Fruit fly (Drosophila melanogaster) whole organism, embryonic: ENCODE measurements around the gene janA.

Experiments
- Atf6 ChIP-seq: fragments of 200-800 bp; sonication (Bioruptor generic); IDR thresholded peaks from 2 replicates; pipeline ENCODE4 v1.3.6; 2022; ENCODE audit warnings: missing biosample characterization, missing genetic modification characterization
- B-H1 ChIP-seq: fragments of 200-800 bp; sonication (Bioruptor generic); IDR thresholded peaks from 3 replicates; pipeline ENCODE4 v1.3.6; 2022; ENCODE audit warnings: missing biosample characterization, missing genetic modification characterization
- B-H2 ChIP-seq: fragments of 200-800 bp; sonication (Bioruptor generic); optimal IDR thresholded peaks from 2 replicates; lab custom pipeline; 2018; ENCODE audit warnings: missing biosample characterization, mild to moderate bottlenecking, missing genetic modification characterization
- CG10267 ChIP-seq: fragments of 200-800 bp; sonication (Bioruptor generic); optimal IDR thresholded peaks from 2 replicates; lab custom pipeline; 2018; ENCODE audit warnings: missing biosample characterization, mild to moderate bottlenecking, missing genetic modification characterization, moderate library complexity
- CG10274 ChIP-seq: fragments of 200-800 bp; sonication (Bioruptor generic); optimal IDR thresholded peaks from 3 replicates; lab custom pipeline; 2017; ENCODE audit warnings: missing biosample characterization, mild to moderate bottlenecking, missing genetic modification characterization
- CG11093 ChIP-seq: fragments of 200-800 bp; sonication (Bioruptor generic); IDR thresholded peaks from 3 replicates; pipeline ENCODE4 v1.3.6; 2022; ENCODE audit warnings: missing biosample characterization, missing genetic modification characterization
- CG11456 ChIP-seq: fragments of 200-800 bp; sonication (Bioruptor generic); IDR thresholded peaks from 3 replicates; pipeline ENCODE4 v1.3.6; 2022; ENCODE audit warnings: missing biosample characterization, missing genetic modification characterization
- CG11504 ChIP-seq: fragments of 200-800 bp; sonication (Bioruptor generic); optimal IDR thresholded peaks from 3 replicates; lab custom pipeline; 2019; ENCODE audit warnings: missing biosample characterization, mild to moderate bottlenecking, missing genetic modification characterization, moderate library complexity
- CG13424 ChIP-seq: fragments of 200-800 bp; sonication (Bioruptor generic); optimal IDR thresholded peaks from 2 replicates; lab custom pipeline; 2019; ENCODE audit warnings: missing biosample characterization, mild to moderate bottlenecking, missing genetic modification characterization, moderate library complexity
- CG13894 ChIP-seq: fragments of 200-800 bp; sonication (Bioruptor generic); optimal IDR thresholded peaks from 3 replicates; lab custom pipeline; 2018; ENCODE audit warnings: missing biosample characterization, mild to moderate bottlenecking, missing genetic modification characterization, moderate library complexity
- CG15601 ChIP-seq: fragments of 200-800 bp; sonication (Bioruptor generic); optimal IDR thresholded peaks from 3 replicates; lab custom pipeline; 2019; ENCODE audit warnings: missing biosample characterization, mild to moderate bottlenecking, missing genetic modification characterization, moderate library complexity
- CG17328 ChIP-seq: fragments of 200-800 bp; sonication (Bioruptor generic); IDR thresholded peaks from 2 replicates; pipeline ENCODE4 v1.3.6; 2022; ENCODE audit warnings: missing biosample characterization, missing genetic modification characterization
- CG17361 ChIP-seq: fragments of 200-800 bp; sonication (Bioruptor generic); IDR thresholded peaks from 3 replicates; pipeline ENCODE4 v1.3.6; 2022; ENCODE audit warnings: missing biosample characterization, missing genetic modification characterization
- CG17612 ChIP-seq: fragments of 200-800 bp; sonication (Bioruptor generic); IDR thresholded peaks from 2 replicates; pipeline ENCODE4 v1.3.6; 2022; ENCODE audit warnings: missing biosample characterization, missing genetic modification characterization
- CG18476 ChIP-seq: fragments of 200-800 bp; sonication (Bioruptor generic); optimal IDR thresholded peaks from 2 replicates; lab custom pipeline; 2016; ENCODE audit warnings: missing biosample characterization, mild to moderate bottlenecking, missing genetic modification characterization
- CG18619 ChIP-seq: fragments of 200-800 bp; sonication (Bioruptor generic); optimal IDR thresholded peaks from 3 replicates; lab custom pipeline; 2017; ENCODE audit warnings: missing biosample characterization, mild to moderate bottlenecking, missing genetic modification characterization
- CG3281 ChIP-seq: fragments of 200-800 bp; sonication (Bioruptor generic); optimal IDR thresholded peaks from 3 replicates; lab custom pipeline; 2017; ENCODE audit warnings: missing biosample characterization, mild to moderate bottlenecking, missing genetic modification characterization
- CG4730 ChIP-seq: fragments of 200-800 bp; sonication (Bioruptor generic); IDR thresholded peaks from 2 replicates; pipeline ENCODE4 v1.3.6; 2022; ENCODE audit warnings: missing biosample characterization, missing genetic modification characterization
- CG6654 ChIP-seq: fragments of 200-800 bp; sonication (Bioruptor generic); optimal IDR thresholded peaks from 2 replicates; lab custom pipeline; 2017; ENCODE audit warnings: missing biosample characterization, mild to moderate bottlenecking, missing genetic modification characterization
- CG7372 ChIP-seq: fragments of 200-800 bp; sonication (Bioruptor generic); IDR thresholded peaks from 2 replicates; pipeline ENCODE4 v1.3.6; 2022; ENCODE audit warnings: missing biosample characterization, missing genetic modification characterization
- CG8924 ChIP-seq: fragments of 200-800 bp; optimal IDR thresholded peaks from 3 replicates; lab custom pipeline; 2019; ENCODE audit warnings: missing biosample characterization, mild to moderate bottlenecking, missing genetic modification characterization, moderate library complexity
- D19A ChIP-seq: fragments of 200-800 bp; optimal IDR thresholded peaks from 3 replicates; lab custom pipeline; 2019; ENCODE audit warnings: missing biosample characterization, mild to moderate bottlenecking, missing genetic modification characterization, moderate library complexity
- Dbx ChIP-seq: fragments of 200-800 bp; sonication (Bioruptor generic); IDR thresholded peaks from 3 replicates; pipeline ENCODE4 v1.3.6; 2022; ENCODE audit warnings: missing biosample characterization, missing genetic modification characterization
- Dip2 ChIP-seq: fragments of 200-800 bp; sonication (Bioruptor generic); IDR thresholded peaks from 2 replicates; pipeline ENCODE4 v1.3.6; 2022; ENCODE audit warnings: missing biosample characterization, missing genetic modification characterization
- Doc2 ChIP-seq: fragments of 200-800 bp; sonication (Bioruptor generic); IDR thresholded peaks from 2 replicates; pipeline ENCODE4 v1.3.6; 2022; ENCODE audit warnings: missing biosample characterization, missing genetic modification characterization
- HmgZ ChIP-seq: fragments of 200-800 bp; sonication (Bioruptor generic); optimal IDR thresholded peaks from 2 replicates; lab custom pipeline; 2018; ENCODE audit warnings: missing biosample characterization, mild to moderate bottlenecking, missing genetic modification characterization
- Hmx ChIP-seq: fragments of 200-800 bp; sonication (Bioruptor generic); optimal IDR thresholded peaks from 2 replicates; lab custom pipeline; 2016; ENCODE audit warnings: missing biosample characterization, missing genetic modification characterization
- Jarid2 ChIP-seq: fragments of 200-800 bp; sonication (Bioruptor generic); optimal IDR thresholded peaks from 3 replicates; lab custom pipeline; 2017; ENCODE audit warnings: mild to moderate bottlenecking, missing biosample characterization, missing genetic modification reagents, missing genetic modification characterization
- MESR4 ChIP-seq: fragments of 200-800 bp; sonication (Bioruptor generic); optimal IDR thresholded peaks from 2 replicates; lab custom pipeline; 2018; ENCODE audit warnings: missing biosample characterization, mild to moderate bottlenecking, missing genetic modification characterization, moderate library complexity
- Optix ChIP-seq: fragments of 200-800 bp; sonication (Bioruptor generic); IDR thresholded peaks from 3 replicates; pipeline ENCODE4 v1.3.6; 2022; ENCODE audit warnings: missing biosample characterization, missing genetic modification characterization
- Ptx1 ChIP-seq: fragments of 200-800 bp; sonication (Bioruptor generic); IDR thresholded peaks from 2 replicates; pipeline ENCODE4 v1.3.6; 2022; ENCODE audit warnings: missing biosample characterization, missing genetic modification characterization
- Sox100B ChIP-seq: fragments of 200-800 bp; sonication (Bioruptor generic); optimal IDR thresholded peaks from 3 replicates; lab custom pipeline; 2018; ENCODE audit warnings: missing biosample characterization, mild to moderate bottlenecking, missing genetic modification characterization
- Usf ChIP-seq: fragments of 200-800 bp; sonication (Bioruptor generic); optimal IDR thresholded peaks from 2 replicates; lab custom pipeline; 2017; ENCODE audit warnings: missing genotype, missing biosample characterization, missing genetic modification characterization
- bbx ChIP-seq: fragments of 200-800 bp; sonication (Bioruptor generic); IDR thresholded peaks from 2 replicates; pipeline ENCODE4 v1.3.6; 2022; ENCODE audit warnings: missing biosample characterization, missing genetic modification characterization; ENCODE audit not compliant: partially characterized antibody
- bcd ChIP-seq: fragments of 200-800 bp; sonication (Bioruptor generic); optimal IDR thresholded peaks from 2 replicates; lab custom pipeline; 2017; ENCODE audit warnings: missing biosample characterization, mild to moderate bottlenecking, missing genetic modification characterization
- crol ChIP-seq: fragments of 200-800 bp; sonication (Bioruptor generic); IDR thresholded peaks from 2 replicates; pipeline ENCODE4 v1.3.6; 2022; ENCODE audit warnings: missing biosample characterization, missing genetic modification characterization
- dati ChIP-seq: fragments of 200-800 bp; sonication (Bioruptor generic); IDR thresholded peaks from 2 replicates; pipeline ENCODE4 v1.3.6; 2022; ENCODE audit warnings: missing biosample characterization, missing genetic modification characterization
- fd102C ChIP-seq: fragments of 200-800 bp; sonication (Bioruptor generic); optimal IDR thresholded peaks from 2 replicates; lab custom pipeline; 2018; ENCODE audit warnings: missing biosample characterization, mild to moderate bottlenecking, missing genetic modification characterization, moderate library complexity
- fd64A ChIP-seq: fragments of 200-800 bp; sonication (Bioruptor generic); optimal IDR thresholded peaks from 3 replicates; lab custom pipeline; 2018; ENCODE audit warnings: missing biosample characterization, mild to moderate bottlenecking, missing genetic modification characterization
- gro ChIP-seq: fragments of 200-800 bp; sonication (Bioruptor generic); optimal IDR thresholded peaks from 2 replicates; lab custom pipeline; 2016; ENCODE audit warnings: missing biosample characterization, missing genetic modification characterization
- gsb ChIP-seq: fragments of 200-800 bp; sonication (Bioruptor generic); IDR thresholded peaks from 2 replicates; pipeline ENCODE4 v1.3.6; 2022; ENCODE audit warnings: missing biosample characterization, missing genetic modification characterization
- gsb-n ChIP-seq: fragments of 200-800 bp; sonication (Bioruptor generic); optimal IDR thresholded peaks from 3 replicates; lab custom pipeline; 2018; ENCODE audit warnings: missing biosample characterization, mild to moderate bottlenecking, missing genetic modification characterization
- gt ChIP-seq: fragments of 200-800 bp; sonication (Bioruptor generic); IDR thresholded peaks from 2 replicates; pipeline ENCODE4 v1.3.6; 2022; ENCODE audit warnings: missing biosample characterization, missing genetic modification characterization
- hb ChIP-seq: fragments of 200-800 bp; sonication (Bioruptor generic); IDR thresholded peaks from 3 replicates; pipeline ENCODE4 v1.3.6; 2022; ENCODE audit warnings: missing biosample characterization, missing genetic modification characterization; ENCODE audit not compliant: partially characterized antibody
- sens-2 ChIP-seq: fragments of 200-800 bp; sonication (Bioruptor generic); IDR thresholded peaks from 2 replicates; pipeline ENCODE4 v1.3.6; 2022; ENCODE audit warnings: missing biosample characterization, missing genetic modification characterization
- slp2 ChIP-seq: fragments of 200-800 bp; sonication (Bioruptor generic); optimal IDR thresholded peaks from 2 replicates; lab custom pipeline; 2016; ENCODE audit warnings: missing biosample characterization, missing genetic modification characterization
- tll ChIP-seq, 2 experiments: fragments of 200-800 bp in 1 of 2; fragments of >200 bp in 1 of 2; sonication (Bioruptor generic) in 1 of 2; optimal IDR thresholded peaks; 2 replicates each; lab custom pipeline; 2017 to 2019; ENCODE audit warnings: missing biosample characterization in 2 of 2, missing genetic modification characterization in 2 of 2, mild to moderate bottlenecking in 1 of 2, moderate library complexity in 1 of 2
- vfl ChIP-seq: fragments of 200-800 bp; sonication (Bioruptor generic); optimal IDR thresholded peaks from 2 replicates; lab custom pipeline; 2016; ENCODE audit warnings: missing biosample characterization, missing genetic modification characterization

janA gene

dm6 chr3R:30046029-30047001 lies 7.0 kb upstream of the janA start, which contains the start of the genes RpL32 and CG7943 (continued):
- TF ChIP-seq CG3281 (GFP tag; lab: Kevin White, UChicago) (peak; percentile 95), CG17361 (GFP tag; lab: Robert Waterston, UW) (peak; percentile 96), CG11093 (peak; percentile 87), CG6654 (GFP tag; lab: Kevin White, UChicago) (peak; percentile 84), B-H1 (GFP tag; lab: Robert Waterston, UW) (peak; percentile 90), CG8924 (tag; lab: Kevin White, UChicago) (peak; percentile 91), CG11456 (GFP tag; lab: Robert Waterston, UW) (peak; percentile 96), CG17612 (GFP tag; lab: Robert Waterston, UW) (peak; percentile 82), CG10274 (GFP tag; lab: Kevin White, UChicago) (peak; percentile 87), gt (GFP tag; lab: Robert Waterston, UW) (peak; percentile 82), Optix (GFP tag; lab: Robert Waterston, UW) (peak; percentile 97), Sox100B (peak; percentile 92), CG13424 (tag; lab: Kevin White, UChicago) (peak; percentile 83), CG15601 (tag; lab: Kevin White, UChicago) (peak; percentile 83), dati (GFP tag; lab: Robert Waterston, UW) (peak; percentile 81), CG17328 (GFP tag; lab: Robert Waterston, UW) (peak; percentile 92), CG18619 (peak; percentile 94), CG7372 (GFP tag; lab: Robert Waterston, UW) (peak; percentile 94), D19A (tag; lab: Kevin White, UChicago) (peak; percentile 77), fd64A (GFP tag; lab: Kevin White, UChicago) (peak; percentile 91), tll (GFP tag; optimal IDR thresholded peaks at IDR 0.05; lab: Kevin White, UChicago) (peak; percentile 40 to 85), HmgZ (tag; lab: Kevin White, UChicago) (peak; percentile 91), hb (GFP tag; lab: Robert Waterston, UW) (peak; percentile 100), Ptx1 (GFP tag; lab: Robert Waterston, UW) (peak; percentile 95), Dip2 (GFP tag; lab: Robert Waterston, UW) (peak; percentile 69), Usf (GFP tag; lab: Kevin White, UChicago) (peak; percentile 79), bcd (GFP tag; lab: Kevin White, UChicago) (peak; percentile 97), Jarid2 (GFP tag; lab: Kevin White, UChicago) (peak; percentile 85), crol (GFP tag; lab: Robert Waterston, UW) (peak; percentile 55; the same call in 1 of the 2 replicates), CG11504 (tag; lab: Kevin White, UChicago) (peak; percentile 90), fd102C (GFP tag; lab: Kevin White, UChicago) (peak; percentile 81), CG10267 (tag; lab: Kevin White, UChicago) (peak; percentile 93), CG18476 (GFP tag; lab: Kevin White, UChicago) (peak; percentile 94), bbx (GFP tag; lab: Robert Waterston, UW) (peak; percentile 100), slp2 (GFP tag; lab: Kevin White, UChicago) (peak; percentile 93), Hmx (GFP tag; lab: Kevin White, UChicago) (peak; percentile 86), gsb-n (tag; lab: Kevin White, UChicago) (peak; percentile 76), CG4730 (GFP tag; lab: Robert Waterston, UW) (peak; percentile 86), Dbx (GFP tag; lab: Robert Waterston, UW) (peak; percentile 98), MESR4 (GFP tag; lab: Kevin White, UChicago) (peak; percentile 93), gro (GFP tag; lab: Kevin White, UChicago) (peak; percentile 98), vfl (GFP tag; lab: Kevin White, UChicago) (peak; percentile 94), B-H2 (GFP tag; lab: Kevin White, UChicago) (peak; percentile 95), CG13894 (tag; lab: Kevin White, UChicago) (peak; percentile 91), Atf6 (GFP tag; lab: Robert Waterston, UW) (peak; percentile 96), gsb (peak; percentile 92), Doc2 (GFP tag; lab: Robert Waterston, UW) (peak; percentile 89), sens-2 (GFP tag; lab: Robert Waterston, UW) (peak; percentile 96)
